Fruit fly (Drosophila melanogaster) whole organism: ENCODE data around the gene Cad89D.

Source experiments
- CG8478 ChIP-seq: fragments of >200 bp; optimal IDR thresholded peaks from 2 replicates; lab custom pipeline; 2018; ENCODE audit warnings: inconsistent platforms
- Dll ChIP-seq: fragments of >200 bp; optimal IDR thresholded peaks from 2 replicates; lab custom pipeline; 2017
- EcR ChIP-seq, 2 experiments: fragments of >200 bp; optimal IDR thresholded peaks; 2 replicates each; lab custom pipeline; 2017; ENCODE audit warnings: missing biosample characterization in 2 of 2, missing genetic modification characterization in 2 of 2, missing genetic modification reagents in 2 of 2
- pan ChIP-seq: fragments of >200 bp; optimal IDR thresholded peaks from 2 replicates; lab custom pipeline; 2017
- psq ChIP-seq: fragments of >200 bp; optimal IDR thresholded peaks from 2 replicates; lab custom pipeline; 2017
- usp ChIP-seq: fragments of >200 bp; optimal IDR thresholded peaks from 2 replicates; lab custom pipeline; 2017; ENCODE audit warnings: missing biosample characterization, missing genetic modification characterization, mixed read lengths

Cad89D gene

DNA sequence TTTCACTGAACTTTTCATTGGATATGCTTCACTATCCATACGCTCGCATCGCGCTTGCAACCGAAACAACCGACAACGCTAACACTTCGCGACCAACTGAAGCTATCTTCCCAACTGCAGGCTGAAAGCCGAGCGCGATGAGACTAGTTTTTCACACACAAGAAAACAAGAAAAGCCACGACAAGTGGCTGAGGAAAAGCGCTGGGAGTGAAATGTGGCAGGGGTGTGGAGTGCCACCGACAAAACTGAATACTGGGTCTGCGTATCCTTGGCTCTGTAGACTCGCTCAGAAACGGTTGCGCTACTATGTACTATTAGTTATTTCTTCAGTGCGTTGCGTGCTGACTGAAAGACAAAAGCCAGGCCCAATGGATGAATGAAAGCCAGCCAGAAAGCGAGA is at the start of gene Cad89D:
Gene Cad89D, minus strand, starts transcription at position 101 of the 400 bp plus-strand sequence.
- TF ChIP-seq Dll (lab: Kevin White, UChicago), result no peak
- TF ChIP-seq psq (lab: Kevin White, UChicago), result no peak

DNA sequence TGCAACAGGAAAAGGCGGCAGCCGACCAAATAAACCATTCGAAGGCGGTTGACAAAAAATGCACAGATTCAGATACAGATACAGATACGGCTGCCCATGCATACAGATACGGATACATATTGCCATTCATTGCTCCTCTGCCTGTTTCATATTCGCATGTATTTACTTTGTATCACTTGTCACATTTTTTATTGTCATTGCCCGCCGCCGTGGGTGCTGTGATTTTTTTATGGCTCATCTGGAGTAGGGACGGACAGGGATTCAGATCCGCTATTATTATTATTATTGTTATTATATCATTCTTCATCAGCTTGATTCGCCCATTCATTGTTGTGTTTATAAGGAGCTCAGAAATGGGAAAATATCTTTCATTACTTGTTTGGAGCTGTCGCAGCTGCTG is 47.3 kb upstream of the Cad89D start:
- TF ChIP-seq EcR (GFP tag; optimal IDR thresholded peaks at IDR 0.05; lab: Kevin White, UChicago) (no peak), pan (no peak), psq (lab: Kevin White, UChicago) (no peak), Dll (lab: Kevin White, UChicago) (no peak), CG8478 (lab: Kevin White, UChicago) (no peak), usp (GFP tag; lab: Kevin White, UChicago) (no peak)

DNA sequence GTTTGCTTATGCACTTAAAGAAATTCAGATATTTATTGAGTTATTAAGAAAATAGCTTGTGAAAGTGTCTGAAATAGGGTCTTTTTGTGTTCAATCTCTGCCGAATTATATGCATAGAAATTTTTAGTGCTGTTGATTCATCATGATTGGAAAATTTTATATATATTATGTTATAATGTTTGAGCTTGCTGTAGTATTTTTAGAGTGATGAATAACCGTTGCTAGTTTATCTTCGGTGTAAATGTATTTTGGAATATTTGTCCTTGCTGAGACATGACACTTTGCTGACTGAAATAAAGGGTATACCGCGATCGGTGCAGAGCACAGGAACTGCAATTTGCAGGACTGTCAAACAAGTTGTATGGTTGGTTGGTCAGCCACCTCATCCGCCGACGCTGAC is 46.7 kb upstream of the Cad89D start:
- TF ChIP-seq Dll (lab: Kevin White, UChicago), result no peak
- TF ChIP-seq psq (lab: Kevin White, UChicago), result no peak
- no peak for TF ChIP-seq EcR (GFP tag; optimal IDR thresholded peaks at IDR 0.05; lab: Kevin White, UChicago)
- no peak for TF ChIP-seq pan
- TF ChIP-seq usp (GFP tag; lab: Kevin White, UChicago), result no peak
- TF ChIP-seq CG8478 (lab: Kevin White, UChicago), result no peak

DNA sequence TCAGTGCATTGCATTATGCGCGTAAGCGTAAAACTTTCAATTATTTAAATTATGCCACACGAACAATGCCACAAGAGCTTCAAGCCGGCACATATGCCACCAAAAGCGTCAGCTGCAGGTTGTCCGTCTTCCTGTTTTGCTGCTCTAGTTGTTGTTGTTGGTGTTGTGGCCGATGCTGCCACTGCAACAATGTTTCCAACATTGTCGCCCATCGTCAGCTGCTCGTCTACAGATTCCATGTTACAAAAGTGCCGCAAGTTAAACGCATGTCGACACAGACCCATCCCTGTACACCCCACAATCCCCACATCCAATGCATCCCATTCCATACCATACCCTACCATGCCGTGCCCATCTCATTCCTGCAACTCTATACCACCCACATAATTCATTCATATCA is 46.1 kb upstream of the Cad89D start:
- TF ChIP-seq pan (no peak), psq (lab: Kevin White, UChicago) (no peak), CG8478 (lab: Kevin White, UChicago) (no peak), EcR (GFP tag; optimal IDR thresholded peaks at IDR 0.05; lab: Kevin White, UChicago) (no peak), Dll (lab: Kevin White, UChicago) (no peak), usp (GFP tag; lab: Kevin White, UChicago) (no peak)

DNA sequence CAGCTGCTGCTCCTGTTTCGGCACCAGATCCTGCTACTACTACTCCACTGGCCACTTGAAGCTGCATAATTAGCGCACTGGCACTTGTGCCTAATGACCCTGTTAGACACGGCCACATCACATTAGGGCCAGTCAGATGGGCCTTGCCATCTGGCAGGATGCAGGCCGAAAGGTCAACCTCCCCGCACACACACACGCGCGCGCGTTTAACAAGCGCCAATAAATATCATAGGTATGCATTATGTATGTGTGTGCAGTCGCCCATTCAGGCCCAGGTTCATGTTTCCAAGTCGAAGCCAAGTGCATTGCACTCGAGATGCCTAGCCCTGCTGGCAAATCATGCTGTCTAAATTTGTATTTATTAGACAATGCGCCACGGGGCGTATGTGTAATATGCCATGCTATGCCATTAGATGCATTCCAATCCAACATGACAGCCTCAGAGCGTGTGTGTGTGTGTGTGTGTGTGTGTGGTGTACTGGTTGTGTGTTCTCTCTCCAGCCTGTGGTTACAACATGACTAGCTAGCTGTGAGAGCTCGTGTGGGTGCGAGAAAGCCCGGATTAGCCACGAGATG is 43.7 kb upstream of the Cad89D start:
- TF ChIP-seq CG8478 (lab: Kevin White, UChicago) (no peak), Dll (lab: Kevin White, UChicago) (no peak), pan (no peak), usp (GFP tag; lab: Kevin White, UChicago) (no peak), psq (lab: Kevin White, UChicago) (no peak), EcR (GFP tag; optimal IDR thresholded peaks at IDR 0.05; lab: Kevin White, UChicago) (no peak)

DNA sequence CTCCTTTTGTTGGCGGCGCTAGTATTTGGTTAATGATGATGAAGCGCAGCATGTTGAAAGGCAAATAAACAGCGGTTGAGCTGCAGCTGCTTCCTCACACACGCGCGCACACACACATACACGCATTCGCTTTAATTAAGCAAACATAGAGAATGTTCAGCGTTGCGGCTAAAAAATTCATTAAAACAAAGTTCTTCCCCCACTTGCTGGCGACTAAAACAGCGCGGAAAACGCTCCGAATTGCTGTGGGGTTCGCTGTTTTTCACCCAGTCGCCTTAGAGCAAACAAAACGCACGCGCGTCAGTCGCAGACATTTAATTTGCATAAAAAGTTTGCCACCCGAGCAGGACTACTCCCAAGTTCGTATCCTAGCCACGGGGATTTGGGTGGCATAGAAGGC is 42.1 kb upstream of the Cad89D start:
- TF ChIP-seq CG8478 (lab: Kevin White, UChicago), result no peak
- TF ChIP-seq Dll (lab: Kevin White, UChicago), result no peak
- no peak for TF ChIP-seq usp (GFP tag; lab: Kevin White, UChicago)
- TF ChIP-seq psq (lab: Kevin White, UChicago), result no peak
- no peak for TF ChIP-seq pan
- TF ChIP-seq EcR (GFP tag; optimal IDR thresholded peaks at IDR 0.05; lab: Kevin White, UChicago), result no peak

DNA sequence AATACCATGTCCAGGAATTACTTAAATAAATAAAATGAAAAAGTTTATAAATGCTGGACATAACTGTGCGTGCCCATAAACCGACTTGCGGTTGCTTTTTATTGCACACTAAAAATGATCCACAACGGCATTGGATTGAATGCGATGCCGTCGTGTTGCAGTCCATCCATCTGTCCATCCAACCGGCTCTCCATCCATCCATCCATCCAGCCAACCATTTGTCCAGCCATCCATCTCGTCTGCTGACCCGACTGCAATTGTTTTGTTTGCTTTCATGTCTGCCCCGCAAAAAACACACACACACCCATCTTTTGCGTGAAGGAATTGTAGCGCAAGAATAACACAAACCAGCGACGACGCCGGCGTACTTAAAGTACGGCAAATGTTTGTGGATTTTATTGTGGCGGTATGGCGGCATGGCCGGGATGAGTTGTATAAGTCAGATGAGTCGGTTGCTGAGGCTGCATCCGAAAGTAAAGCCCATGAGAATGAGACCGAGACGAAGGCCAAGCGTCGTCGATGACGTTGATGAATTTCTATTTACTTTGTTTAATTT is 38.6 kb upstream of the Cad89D start:
- TF ChIP-seq pan, result no peak

DNA sequence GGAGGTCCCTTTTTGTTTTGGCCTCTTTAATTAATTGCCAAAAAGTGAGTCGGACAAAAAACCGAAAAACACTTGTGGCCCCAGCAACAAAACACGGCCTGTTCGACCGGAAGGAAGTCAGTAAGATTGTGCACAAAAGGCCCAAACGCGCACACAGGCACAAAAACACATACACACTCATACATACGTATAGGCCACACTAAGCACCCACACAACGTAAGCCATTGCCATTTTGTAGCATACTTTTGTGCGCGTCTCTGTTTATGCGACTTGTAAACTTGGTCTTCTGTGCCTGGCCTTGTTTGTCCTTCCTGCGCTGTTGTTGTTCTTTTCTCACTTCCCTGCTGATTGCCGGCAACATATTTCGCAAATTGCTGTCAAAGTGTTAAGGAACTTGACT is 35.2 kb upstream of the Cad89D start:
- TF ChIP-seq CG8478 (lab: Kevin White, UChicago) (no peak), EcR (GFP tag; optimal IDR thresholded peaks at IDR 0.05; lab: Kevin White, UChicago) (no peak), pan (no peak), Dll (lab: Kevin White, UChicago) (no peak), psq (lab: Kevin White, UChicago) (no peak), usp (GFP tag; lab: Kevin White, UChicago) (no peak)

DNA sequence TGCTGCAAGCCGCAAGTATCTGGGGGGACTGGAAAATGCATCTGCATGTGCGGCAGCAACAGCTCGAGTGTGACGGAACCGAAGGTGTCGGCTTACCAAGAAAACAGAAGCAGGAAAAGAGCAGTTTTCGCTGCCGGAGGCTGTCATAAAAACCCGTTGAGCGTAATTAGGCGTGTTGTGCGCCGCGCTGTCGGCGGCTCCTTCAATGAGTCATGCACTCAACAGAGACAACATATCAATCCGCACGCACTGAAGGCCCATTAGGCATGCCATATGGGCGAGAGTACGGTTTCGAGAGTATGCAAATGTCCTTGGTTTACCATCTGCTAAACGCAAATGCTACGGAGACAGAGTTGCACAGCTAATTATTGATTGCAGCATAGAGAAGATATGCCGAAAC is 33.2 kb upstream of the Cad89D start:
- TF ChIP-seq EcR (GFP tag; optimal IDR thresholded peaks at IDR 0.05; lab: Kevin White, UChicago) (no peak), usp (GFP tag; lab: Kevin White, UChicago) (no peak), CG8478 (lab: Kevin White, UChicago) (no peak), psq (lab: Kevin White, UChicago) (no peak), Dll (lab: Kevin White, UChicago) (no peak), pan (no peak)

DNA sequence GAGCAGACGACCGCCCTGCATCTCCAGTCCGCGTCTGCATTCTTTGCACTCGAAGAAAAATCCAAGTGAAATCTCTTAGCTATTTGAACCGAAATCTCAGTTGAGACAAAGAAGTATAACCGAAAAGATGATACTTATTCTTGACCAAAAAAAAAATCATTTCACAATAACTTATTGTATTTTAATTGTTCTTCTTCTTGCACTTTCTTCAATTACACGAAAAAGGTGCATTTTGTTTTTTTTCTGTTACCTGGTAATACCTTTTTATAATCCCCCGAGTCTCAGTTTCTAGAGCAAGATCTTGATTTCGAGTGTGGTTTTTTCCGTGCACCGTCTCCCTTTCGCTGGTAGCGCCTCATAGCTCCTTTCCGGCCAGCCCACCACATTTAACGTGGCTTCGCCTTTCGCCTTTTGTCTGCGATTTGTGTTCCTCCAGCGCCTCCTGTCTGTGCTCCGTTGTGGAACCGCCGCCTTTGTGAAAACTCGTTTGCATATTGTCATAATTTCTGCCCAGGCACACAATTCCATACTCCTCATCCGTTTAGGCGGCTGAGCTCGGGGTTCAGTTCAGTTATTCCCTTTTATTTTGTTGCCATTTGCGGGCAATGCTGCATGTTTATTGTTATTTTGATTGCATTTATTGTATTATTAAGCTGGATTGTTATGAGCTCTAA is 31.6 kb upstream of the Cad89D start:
- TF ChIP-seq EcR (GFP tag; optimal IDR thresholded peaks at IDR 0.05; lab: Kevin White, UChicago), result no peak

DNA sequence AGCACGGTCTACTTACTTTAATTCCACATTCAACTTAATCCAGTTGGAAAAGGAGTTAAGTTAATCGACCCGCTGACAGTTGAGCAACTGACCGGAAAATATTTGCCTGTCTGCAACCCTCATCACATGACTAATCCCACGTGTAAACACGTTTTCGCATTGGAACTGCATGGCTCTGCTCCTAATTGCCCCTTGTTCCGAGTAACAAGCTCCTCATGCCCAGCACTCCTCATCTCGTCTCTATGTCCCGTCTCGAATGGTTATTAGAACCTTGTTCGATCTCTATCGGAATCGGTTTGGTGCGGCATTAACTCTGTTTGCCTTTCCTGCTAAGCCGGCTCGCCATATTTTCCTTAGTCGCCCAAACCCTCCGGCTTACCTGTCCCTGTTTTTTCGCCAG is 31.0 kb upstream of the Cad89D start:
- TF ChIP-seq EcR (GFP tag; optimal IDR thresholded peaks at IDR 0.05; lab: Kevin White, UChicago), result no peak
- TF ChIP-seq psq (lab: Kevin White, UChicago), result no peak

DNA sequence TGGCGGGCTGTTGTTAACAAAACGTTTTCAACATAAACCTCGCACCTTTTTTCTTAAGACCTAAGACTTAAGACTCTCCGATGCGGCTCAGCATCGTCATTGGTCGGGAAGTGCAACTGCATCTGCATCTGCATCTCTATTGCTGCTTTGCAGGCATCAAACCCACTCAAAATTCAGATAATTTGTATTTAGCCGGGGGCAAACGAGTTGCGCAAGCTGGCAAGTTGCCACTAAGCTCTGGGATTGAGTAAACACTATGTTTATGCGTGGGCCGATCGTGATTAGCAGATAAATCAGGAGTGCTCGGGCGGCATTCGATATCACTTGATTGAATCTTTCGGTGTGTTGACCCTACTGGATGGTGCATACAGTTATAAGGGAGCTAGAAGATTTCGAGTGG is 30.3 kb upstream of the Cad89D start:
- TF ChIP-seq CG8478 (lab: Kevin White, UChicago) (no peak), pan (no peak), Dll (lab: Kevin White, UChicago) (no peak), EcR (GFP tag; optimal IDR thresholded peaks at IDR 0.05; lab: Kevin White, UChicago) (no peak), psq (lab: Kevin White, UChicago) (no peak), usp (GFP tag; lab: Kevin White, UChicago) (no peak)
